Worm (Caenorhabditis elegans) whole organism, dauer: ENCODE results near the gene faxc-2.
"Not testable (repeated sequence)": the region's sequence is repeated elsewhere in the genome, so short reads cannot be mapped to it uniquely, and the experiment has no call there.

Experiments
- unc-62 ChIP-seq: sonication (generic microtip); optimal IDR thresholded peaks from 2 replicates; lab custom pipeline; 2017; ENCODE audit warnings: missing biosample characterization, missing genetic modification reagents, missing genetic modification characterization

The faxc-2 gene

ce11 chrII:13308990-13309389 lies at the start of gene faxc-2:
TSS of gene faxc-2 (plus strand) at chrII:13309290.
- TF ChIP-seq unc-62 (GFP tag; lab: Kevin White, UChicago): not testable (repeated sequence)

DNA sequence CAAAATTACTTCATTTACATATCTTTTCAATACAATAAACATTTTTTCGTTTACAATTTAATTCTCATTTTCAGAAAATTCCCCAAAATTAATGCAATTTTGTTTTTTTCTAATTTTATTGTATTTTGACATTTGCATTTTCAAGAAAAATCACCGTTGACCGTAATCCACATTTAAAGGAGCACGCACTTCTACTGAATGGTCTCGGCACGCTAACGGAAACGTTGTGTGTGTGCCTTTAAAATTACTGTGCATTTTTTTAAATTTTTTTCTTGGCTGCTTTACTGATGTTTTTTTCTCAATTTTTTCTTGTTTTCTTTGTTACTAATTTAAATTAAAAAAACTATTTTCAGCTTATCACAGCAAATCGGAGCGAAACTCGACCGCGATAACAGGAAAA lies 48.5 kb upstream of the faxc-2 start:
- TF ChIP-seq unc-62 (GFP tag; lab: Kevin White, UChicago): no peak

ce11 chrII:13267305-13267704 lies 41.8 kb upstream of the faxc-2 start:
- no peak for TF ChIP-seq unc-62 (GFP tag; lab: Kevin White, UChicago)

DNA sequence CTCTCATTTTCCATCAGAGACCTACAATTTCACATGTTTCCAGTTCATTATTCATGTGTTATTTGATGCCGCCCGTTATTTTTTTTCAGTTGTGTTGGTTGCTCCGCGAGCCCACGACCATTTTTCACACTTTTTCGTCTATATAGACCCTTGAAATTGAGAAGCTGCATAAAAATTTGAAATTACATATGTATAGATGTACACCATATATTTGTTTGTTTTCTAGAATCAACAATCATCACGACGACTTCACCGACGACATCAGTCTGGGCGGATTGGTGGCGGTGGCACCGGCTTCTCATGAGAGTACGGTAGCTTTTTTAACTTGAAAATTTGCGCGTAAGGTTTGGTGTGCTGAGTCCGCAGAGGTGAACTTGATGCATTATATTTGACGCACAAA lies 38.3 kb upstream of the faxc-2 start, which contains the start of gene Y48C3A.5:
Gene Y48C3A.5, plus strand, starts transcription at position 301 of the 400 bp plus-strand sequence.
- no peak for TF ChIP-seq unc-62 (GFP tag; lab: Kevin White, UChicago)

DNA sequence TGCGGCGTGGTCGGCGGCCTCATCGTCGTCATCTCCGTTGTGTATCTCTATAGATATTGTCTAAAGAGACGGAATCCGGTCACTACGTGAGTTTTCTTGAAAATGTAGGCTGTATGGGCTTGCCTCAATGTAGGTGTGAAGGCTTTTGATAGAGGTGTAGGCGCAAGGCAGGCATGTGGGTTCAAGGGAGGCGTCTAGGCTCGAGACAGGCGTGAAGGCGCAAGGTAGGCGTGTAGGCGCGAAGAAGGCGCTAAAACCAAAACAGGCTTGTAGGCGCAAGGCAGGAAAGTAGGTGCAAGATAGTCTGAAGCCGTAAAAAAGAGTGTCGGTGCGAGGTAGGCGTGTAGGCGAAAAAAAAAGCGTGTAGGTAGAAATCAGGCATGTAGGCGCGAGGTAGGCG lies 30.9 kb upstream of the faxc-2 start:
- no peak for TF ChIP-seq unc-62 (GFP tag; lab: Kevin White, UChicago)

- TF ChIP-seq unc-62 (GFP tag; lab: Kevin White, UChicago): no peak
Observed at ce11 chrII:13278716-13279115, 30.4 kb upstream of the faxc-2 start.

- TF ChIP-seq unc-62 (GFP tag; lab: Kevin White, UChicago): no peak
Observed at ce11 chrII:13279216-13280123, 29.6 kb upstream of the faxc-2 start.

ce11 chrII:13282566-13282965 lies 26.5 kb upstream of the faxc-2 start:
- no peak for TF ChIP-seq unc-62 (GFP tag; lab: Kevin White, UChicago)

DNA sequence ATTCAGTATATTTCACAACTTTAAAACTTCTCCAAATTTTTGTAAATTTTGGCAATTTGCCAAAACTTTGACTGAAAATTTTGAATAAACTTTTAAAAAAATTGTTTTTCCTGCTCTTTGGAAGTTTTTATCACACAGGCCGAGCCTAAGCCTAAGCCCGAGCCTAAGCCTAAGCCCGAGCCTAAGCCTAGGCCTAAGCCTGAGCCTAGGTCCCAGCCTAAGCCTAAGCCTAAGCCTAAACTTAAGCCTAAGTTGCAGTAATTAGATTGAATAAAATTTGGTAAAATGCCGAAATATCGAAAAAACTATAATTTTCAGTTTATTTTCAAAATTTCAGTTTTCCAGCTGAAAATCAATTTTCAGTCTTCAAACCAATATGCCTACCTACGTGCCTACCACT lies 25.6 kb upstream of the faxc-2 start:
- TF ChIP-seq unc-62 (GFP tag; lab: Kevin White, UChicago): no peak

ce11 chrII:13284148-13284547 lies 24.9 kb upstream of the faxc-2 start:
- no peak for TF ChIP-seq unc-62 (GFP tag; lab: Kevin White, UChicago)

- TF ChIP-seq unc-62 (GFP tag; lab: Kevin White, UChicago): no peak
Observed at ce11 chrII:13285729-13286128, 23.4 kb upstream of the faxc-2 start, which contains the start of gene ztf-22. TSS of gene ztf-22 (minus strand) at chrII:13285829.

ce11 chrII:13289891-13290290 lies 19.2 kb upstream of the faxc-2 start:
- no peak for TF ChIP-seq unc-62 (GFP tag; lab: Kevin White, UChicago)

- no peak for TF ChIP-seq unc-62 (GFP tag; lab: Kevin White, UChicago)
Observed at ce11 chrII:13290518-13291286, 18.4 kb upstream of the faxc-2 start.

ce11 chrII:13291406-13292124 lies 17.5 kb upstream of the faxc-2 start:
- TF ChIP-seq unc-62 (GFP tag; lab: Kevin White, UChicago): no peak

- TF ChIP-seq unc-62 (GFP tag; lab: Kevin White, UChicago): no peak
Observed at ce11 chrII:13292913-13293312, 16.2 kb upstream of the faxc-2 start.

DNA sequence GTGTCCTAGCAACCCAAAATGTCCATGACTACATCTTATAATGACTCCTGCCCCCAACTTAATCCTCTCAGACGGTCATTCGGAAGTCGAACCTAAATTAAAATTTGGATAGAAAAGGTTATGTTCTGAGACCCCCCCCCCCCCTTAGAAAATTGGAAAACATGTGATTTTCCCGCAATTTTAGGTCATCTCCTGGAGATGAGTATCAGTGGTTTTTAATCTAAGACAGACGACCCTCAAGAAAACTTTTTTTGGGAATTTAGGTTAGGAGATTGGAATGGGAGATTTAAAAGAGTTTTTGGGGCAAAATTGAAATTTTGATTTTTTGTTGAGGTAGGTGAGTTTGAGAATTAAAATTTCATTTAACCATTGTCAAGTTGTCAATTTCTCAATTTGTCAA lies 15.6 kb upstream of the faxc-2 start:
- no peak for TF ChIP-seq unc-62 (GFP tag; lab: Kevin White, UChicago)
